Worm (Caenorhabditis elegans) whole organism, L4 larva: Measurements from ENCODE around the gene Y45F10C.4.

Source experiments
- F10B5.3 ChIP-seq: sonication (generic microtip); optimal IDR thresholded peaks from 2 replicates; lab custom pipeline; 2016; ENCODE audit warnings: mild to moderate bottlenecking, missing genetic modification characterization, missing compliant biosample characterization
- F49E8.2 ChIP-seq: sonication (generic microtip); optimal IDR thresholded peaks from 2 replicates; lab custom pipeline; 2016; ENCODE audit warnings: missing compliant biosample characterization, mild to moderate bottlenecking, missing genetic modification characterization, borderline replicate concordance
- R02D3.7 ChIP-seq: fragments of 150-350 bp; sonication (generic microtip); optimal IDR thresholded peaks from 3 replicates; lab custom pipeline; 2014; ENCODE audit warnings: missing biosample characterization, missing genetic modification characterization
- T20F7.1 ChIP-seq: fragments of 200-800 bp; sonication (Bioruptor generic); optimal IDR thresholded peaks from 2 replicates; lab custom pipeline; 2018; ENCODE audit warnings: mild to moderate bottlenecking, missing genetic modification characterization, missing compliant biosample characterization
- T26A8.4 ChIP-seq: fragments of 200-800 bp; sonication (Bioruptor generic); IDR thresholded peaks from 2 replicates; pipeline ENCODE4 v1.3.6; 2022; ENCODE audit warnings: missing genetic modification characterization, missing compliant biosample characterization
- Y48G9A.11 ChIP-seq: fragments of 200-800 bp; sonication (Bioruptor generic); IDR thresholded peaks from 2 replicates; pipeline ENCODE4 v1.3.6; 2022; ENCODE audit warnings: missing genetic modification reagents, missing genetic modification characterization, missing compliant biosample characterization
- ZK337.2 ChIP-seq: fragments of 200-800 bp; sonication (Bioruptor generic); IDR thresholded peaks from 2 replicates; pipeline ENCODE4 v1.3.6; 2022; ENCODE audit warnings: missing genetic modification reagents, missing genetic modification characterization, missing compliant biosample characterization
- aha-1 ChIP-seq: fragments of 150-350 bp; peaks from one replicate; lab custom pipeline; 2014; ENCODE audit warnings: missing biosample characterization, missing genetic modification characterization
- attf-4 ChIP-seq: sonication (generic microtip); optimal IDR thresholded peaks from 3 replicates; lab custom pipeline; 2017; ENCODE audit warnings: missing biosample characterization, missing genetic modification characterization
- ceh-20 ChIP-seq: fragments of 200-800 bp; sonication (Bioruptor generic); IDR thresholded peaks from 2 replicates; pipeline ENCODE4 v1.3.6; 2022; ENCODE audit warnings: missing genetic modification reagents, missing genetic modification characterization, missing compliant biosample characterization
- ceh-32 ChIP-seq: sonication (generic microtip); optimal IDR thresholded peaks from 2 replicates; lab custom pipeline; 2016; ENCODE audit warnings: mild to moderate bottlenecking, missing genetic modification characterization, missing compliant biosample characterization; ENCODE audit not compliant: poor library complexity
- ceh-44 ChIP-seq: fragments of 200-800 bp; sonication (Bioruptor generic); IDR thresholded peaks from 2 replicates; pipeline ENCODE4 v1.3.6; 2022; ENCODE audit warnings: missing genetic modification reagents, missing genetic modification characterization, missing compliant biosample characterization
- ceh-82 ChIP-seq: sonication (generic microtip); optimal IDR thresholded peaks from 2 replicates; lab custom pipeline; 2017; ENCODE audit warnings: missing biosample characterization, missing genetic modification characterization
- cey-2 ChIP-seq: sonication (generic microtip); optimal IDR thresholded peaks from 3 replicates; lab custom pipeline; 2017; ENCODE audit warnings: missing genetic modification characterization, mild to moderate bottlenecking, missing compliant biosample characterization, antibody characterized with exemption, borderline replicate concordance; ENCODE audit not compliant: insufficient read depth
- daf-16 ChIP-seq, 3 experiments: sonication (generic microtip); optimal IDR thresholded peaks; 2 replicates each; lab custom pipeline; 2016 to 2017; ENCODE audit warnings: missing genetic modification characterization in 3 of 3, missing genetic modification reagents in 3 of 3, mild to moderate bottlenecking in 2 of 3, missing compliant biosample characterization in 2 of 3, missing biosample characterization in 1 of 3, moderate library complexity in 1 of 3
- daf-19 ChIP-seq: fragments of 200-800 bp; sonication (Bioruptor generic); conservative IDR thresholded peaks from 2 replicates; pipeline ENCODE4 v1.3.6; 2022; ENCODE audit warnings: missing genetic modification characterization, missing compliant biosample characterization
- daf-8 ChIP-seq: fragments of 200-800 bp; sonication (Bioruptor generic); IDR thresholded peaks from 2 replicates; pipeline ENCODE4 v1.3.6; 2022; ENCODE audit warnings: missing genetic modification characterization, missing compliant biosample characterization
- dmd-9 ChIP-seq: fragments of 200-800 bp; sonication (Bioruptor generic); IDR thresholded peaks from 2 replicates; pipeline ENCODE4 v1.3.6; 2022; ENCODE audit warnings: missing genetic modification reagents, missing genetic modification characterization, missing compliant biosample characterization
- dpl-1 ChIP-seq: fragments of 150-350 bp; optimal IDR thresholded peaks from 2 replicates; lab custom pipeline; 2014; ENCODE audit warnings: missing biosample characterization, missing genetic modification reagents, missing genetic modification characterization
- duxl-1 ChIP-seq: sonication (generic microtip); optimal IDR thresholded peaks from 2 replicates; lab custom pipeline; 2016; ENCODE audit warnings: mild to moderate bottlenecking, missing genetic modification characterization, moderate library complexity, missing compliant biosample characterization; ENCODE audit not compliant: poor library complexity
- dve-1 ChIP-seq: sonication (generic microtip); optimal IDR thresholded peaks from 2 replicates; lab custom pipeline; 2017; ENCODE audit warnings: antibody characterized with exemption, mild to moderate bottlenecking, missing genetic modification characterization, missing compliant biosample characterization; ENCODE audit not compliant: insufficient read depth
- gei-8 ChIP-seq: fragments of 200-800 bp; sonication (Bioruptor generic); optimal IDR thresholded peaks from 2 replicates; lab custom pipeline; 2018; ENCODE audit warnings: mild to moderate bottlenecking, missing genetic modification characterization, missing compliant biosample characterization
- hlh-30 ChIP-seq: sonication (generic microtip); optimal IDR thresholded peaks from 2 replicates; lab custom pipeline; 2017; ENCODE audit warnings: antibody characterized with exemption, mild to moderate bottlenecking, missing genetic modification characterization, missing compliant biosample characterization; ENCODE audit not compliant: insufficient read depth
- lim-7 ChIP-seq: fragments of 200-800 bp; sonication (Bioruptor generic); IDR thresholded peaks from 2 replicates; pipeline ENCODE4 v1.3.6; 2022; ENCODE audit warnings: missing genetic modification characterization, missing compliant biosample characterization
- lin-29 ChIP-seq: fragments of 200-800 bp; sonication (Bioruptor generic); IDR thresholded peaks from 2 replicates; pipeline ENCODE4 v1.3.6; 2022; ENCODE audit warnings: missing genetic modification reagents, missing genetic modification characterization, missing compliant biosample characterization
- lin-39 ChIP-seq: fragments of 150-350 bp; optimal IDR thresholded peaks from 2 replicates; lab custom pipeline; 2014; ENCODE audit warnings: missing biosample characterization, missing genetic modification reagents, missing genetic modification characterization
- madf-9 ChIP-seq: fragments of 200-800 bp; sonication (Bioruptor generic); conservative IDR thresholded peaks from 2 replicates; pipeline ENCODE4 v1.3.6; 2022; ENCODE audit warnings: missing genetic modification reagents, missing genetic modification characterization, missing compliant biosample characterization
- mes-2 ChIP-seq: sonication (generic microtip); optimal IDR thresholded peaks from 2 replicates; lab custom pipeline; 2016; ENCODE audit warnings: missing genotype, mild to moderate bottlenecking, missing genetic modification characterization, missing compliant biosample characterization; ENCODE audit not compliant: poor library complexity, severe bottlenecking
- mxl-2 ChIP-seq: fragments of 200-800 bp; sonication (Bioruptor generic); conservative IDR thresholded peaks from 2 replicates; pipeline ENCODE4 v1.3.6; 2022; ENCODE audit warnings: missing genetic modification reagents, missing genetic modification characterization, missing compliant biosample characterization
- nhr-10 ChIP-seq: fragments of 150-350 bp; optimal IDR thresholded peaks from 2 replicates; lab custom pipeline; 2014; ENCODE audit warnings: missing biosample characterization, missing genetic modification characterization
- nhr-102 ChIP-seq: sonication (generic microtip); optimal IDR thresholded peaks from 2 replicates; lab custom pipeline; 2016; ENCODE audit warnings: mild to moderate bottlenecking, missing genetic modification characterization, moderate library complexity, missing compliant biosample characterization
- nhr-42 ChIP-seq: fragments of 200-800 bp; sonication (Bioruptor generic); IDR thresholded peaks from 2 replicates; pipeline ENCODE4 v1.3.6; 2022; ENCODE audit warnings: missing genetic modification characterization, missing compliant biosample characterization
- nhr-6 ChIP-seq: fragments of 150-350 bp; optimal IDR thresholded peaks from 2 replicates; lab custom pipeline; 2014; ENCODE audit warnings: missing biosample characterization, missing genetic modification characterization
- set-16 ChIP-seq: fragments of 200-800 bp; sonication (Bioruptor generic); IDR thresholded peaks from 2 replicates; pipeline ENCODE4 v1.3.6; 2022; ENCODE audit warnings: missing genetic modification reagents, missing genetic modification characterization, missing compliant biosample characterization
- snpc-1.2 ChIP-seq: fragments of 200-800 bp; sonication (Bioruptor generic); IDR thresholded peaks from 2 replicates; pipeline ENCODE4 v1.3.6; 2022; ENCODE audit warnings: missing genetic modification reagents, missing genetic modification characterization, missing compliant biosample characterization
- tag-97 ChIP-seq: fragments of 200-800 bp; sonication (Bioruptor generic); IDR thresholded peaks from 2 replicates; pipeline ENCODE4 v1.3.6; 2022; ENCODE audit warnings: missing genetic modification characterization, missing compliant biosample characterization
- tra-1 ChIP-seq: fragments of 200-800 bp; sonication (Bioruptor generic); IDR thresholded peaks from 2 replicates; pipeline ENCODE4 v1.3.6; 2022; ENCODE audit warnings: missing genetic modification reagents, missing genetic modification characterization, missing compliant biosample characterization
- unc-62 ChIP-seq, 3 experiments: fragments of 150-350 bp in 1 of 3; sonication (generic microtip); optimal IDR thresholded peaks in 2 of 3; peaks in 1 of 3; 1 replicate in 1 of 3; 2 replicates in 2 of 3; lab custom pipeline; 2014 to 2017; ENCODE audit warnings: missing biosample characterization in 3 of 3, missing genetic modification characterization in 3 of 3, missing genetic modification reagents in 3 of 3, missing genotype in 1 of 3
- zag-1 ChIP-seq: fragments of 150-350 bp; optimal IDR thresholded peaks from 2 replicates; lab custom pipeline; 2014; ENCODE audit warnings: missing biosample characterization, missing genetic modification characterization
- zfp-3 ChIP-seq: fragments of 200-800 bp; sonication (Bioruptor generic); conservative IDR thresholded peaks from 2 replicates; pipeline ENCODE4 v1.3.6; 2022; ENCODE audit warnings: missing genetic modification reagents, missing genetic modification characterization, missing compliant biosample characterization
- zip-2 ChIP-seq: fragments of 150-350 bp; optimal IDR thresholded peaks from 2 replicates; lab custom pipeline; 2014; ENCODE audit warnings: missing biosample characterization, missing genetic modification characterization
- ztf-11 ChIP-seq: fragments of 150-350 bp; optimal IDR thresholded peaks from 2 replicates; lab custom pipeline; 2014; ENCODE audit warnings: missing biosample characterization, missing genetic modification characterization
- ztf-7 ChIP-seq: fragments of 150-350 bp; optimal IDR thresholded peaks from 2 replicates; lab custom pipeline; 2014; ENCODE audit warnings: missing biosample characterization, missing genetic modification characterization

Y45F10C.4 gene

ce11 chrIV:13664090-13664489 lies at the start of gene Y45F10C.4:
Y45F10C.4 (minus strand) TSS chrIV:13664190.
- TF ChIP-seq aha-1 (tag; lab: Kevin White, UChicago) (no peak), lim-7 (GFP tag; lab: Robert Waterston, UW) (no peak), ztf-11 (tag; lab: Kevin White, UChicago) (no peak), tag-97 (GFP tag; lab: Robert Waterston, UW) (no peak), nhr-6 (tag; lab: Kevin White, UChicago) (no peak), daf-19 (no peak), hlh-30 (tag; lab: Kevin White, UChicago) (no peak), cey-2 (tag; lab: Kevin White, UChicago) (no peak), duxl-1 (tag; lab: Kevin White, UChicago) (no peak), unc-62 (GFP tag; optimal IDR thresholded peaks at IDR 0.05 in 1 of 2; lab: Kevin White, UChicago) (no peak), unc-62 (tag; optimal IDR thresholded peaks at IDR 0.05; lab: Kevin White, UChicago) (no peak), mes-2 (tag; lab: Kevin White, UChicago) (no peak), dpl-1 (no peak), set-16 (GFP tag; lab: Robert Waterston, UW) (no peak), ceh-44 (GFP tag; lab: Robert Waterston, UW) (no peak), nhr-10 (tag; lab: Kevin White, UChicago) (no peak), ztf-7 (tag; lab: Kevin White, UChicago) (no peak), snpc-1.2 (GFP tag; lab: Robert Waterston, UW) (no peak), daf-8 (no peak), T20F7.1 (no peak), nhr-102 (tag; lab: Kevin White, UChicago) (no peak)

- TF ChIP-seq mxl-2 (GFP tag; lab: Robert Waterston, UW), result no peak
- TF ChIP-seq zip-2, result no peak
- no peak for TF ChIP-seq aha-1 (tag; lab: Kevin White, UChicago)
These were observed 46.4 kb upstream of the Y45F10C.4 start for ce11 chrIV:13710367-13710766.

- TF ChIP-seq F49E8.2 (tag; lab: Kevin White, UChicago), result peak; percentile 41
- TF ChIP-seq ZK337.2 (GFP tag; lab: Robert Waterston, UW), result no peak
- no peak for TF ChIP-seq lin-29 (GFP tag; lab: Robert Waterston, UW)
- peak; percentile 98 for TF ChIP-seq snpc-1.2 (GFP tag; lab: Robert Waterston, UW)
- TF ChIP-seq dmd-9 (GFP tag; lab: Robert Waterston, UW), result no peak
- TF ChIP-seq, all 104 proteins: peak for 2
These were observed 45.2 kb upstream of the Y45F10C.4 start for ce11 chrIV:13709069-13709640.

ce11 chrIV:13707894-13708293 lies 43.9 kb upstream of the Y45F10C.4 start:
- no peak for TF ChIP-seq F10B5.3 (tag; lab: Kevin White, UChicago)
- TF ChIP-seq dmd-9 (GFP tag; lab: Robert Waterston, UW), result no peak
- TF ChIP-seq zag-1, result no peak
- TF ChIP-seq zfp-3, result 0 out of 2 replicates have a peak, but pooled peaks have one; percentile 23
- peak; percentile 68; the same call in 1 of the 2 replicates for TF ChIP-seq snpc-1.2 (GFP tag; lab: Robert Waterston, UW)
- TF ChIP-seq ceh-20 (GFP tag; lab: Robert Waterston, UW), result peak; percentile 96
- no peak for TF ChIP-seq daf-8
- no peak for TF ChIP-seq daf-16 (GFP tag; optimal IDR thresholded peaks at IDR 0.05; lab: Kevin White, UChicago)
- peak; percentile 76 for TF ChIP-seq daf-16 (tag; optimal IDR thresholded peaks at IDR 0.05; lab: Kevin White, UChicago)
- TF ChIP-seq attf-4 (tag; lab: Kevin White, UChicago), result no peak
- TF ChIP-seq nhr-42 (GFP tag; lab: Robert Waterston, UW), result no peak
- peak; percentile 81 for TF ChIP-seq dve-1 (tag; lab: Kevin White, UChicago)
- no peak for TF ChIP-seq T20F7.1
- TF ChIP-seq madf-9 (GFP tag; lab: Robert Waterston, UW), result no peak
- no peak for TF ChIP-seq ceh-82 (tag; lab: Kevin White, UChicago)
- no peak for TF ChIP-seq ztf-7 (tag; lab: Kevin White, UChicago)
- TF ChIP-seq dpl-1, result no peak
- TF ChIP-seq Y48G9A.11 (GFP tag; lab: Robert Waterston, UW), result no peak
- TF ChIP-seq ceh-32, result no peak
- TF ChIP-seq T26A8.4, result no peak
- TF ChIP-seq R02D3.7 (tag; lab: Kevin White, UChicago), result no peak
- TF ChIP-seq lin-39 (tag; lab: Kevin White, UChicago), result no peak
- peak; percentile 97 for TF ChIP-seq tra-1 (GFP tag; lab: Robert Waterston, UW)
- TF ChIP-seq gei-8 (GFP tag; lab: Kevin White, UChicago), result no peak
